Worm (Caenorhabditis elegans) whole organism, L2 larva: ENCODE results near the gene F11C7.6.

Source experiments
- C34F6.9 ChIP-seq: fragments of 150-350 bp; optimal IDR thresholded peaks from 2 replicates; lab custom pipeline; 2014; ENCODE audit warnings: missing biosample characterization, missing genetic modification characterization
- F13H6.1 ChIP-seq: sonication (generic microtip); optimal IDR thresholded peaks from 2 replicates; lab custom pipeline; 2016; ENCODE audit warnings: missing genetic modification characterization, missing compliant biosample characterization
- ama-1 ChIP-seq: fragments of 150-350 bp; optimal IDR thresholded peaks from 2 replicates; lab custom pipeline; 2018; ENCODE audit warnings: inconsistent platforms
- blmp-1 ChIP-seq: sonication (generic microtip); optimal IDR thresholded peaks from 2 replicates; lab custom pipeline; 2017; ENCODE audit warnings: missing genetic modification characterization, mild to moderate bottlenecking, missing compliant biosample characterization, antibody characterized with exemption, moderate library complexity; ENCODE audit not compliant: insufficient read depth
- ceh-16 ChIP-seq: fragments of 150-350 bp; optimal IDR thresholded peaks from 2 replicates; lab custom pipeline; 2014; ENCODE audit warnings: missing biosample characterization, missing genetic modification characterization
- ceh-82 ChIP-seq: fragments of 150-350 bp; optimal IDR thresholded peaks from 2 replicates; lab custom pipeline; 2014; ENCODE audit warnings: missing biosample characterization, missing genetic modification characterization
- crh-2 ChIP-seq: sonication (generic microtip); optimal IDR thresholded peaks from 2 replicates; lab custom pipeline; 2017; ENCODE audit warnings: missing biosample characterization, missing genetic modification characterization
- dmd-4 ChIP-seq: sonication (generic microtip); optimal IDR thresholded peaks from 2 replicates; lab custom pipeline; 2017; ENCODE audit warnings: missing biosample characterization, missing genetic modification characterization
- elt-1 ChIP-seq: fragments of 150-350 bp; optimal IDR thresholded peaks from 2 replicates; lab custom pipeline; 2014; ENCODE audit warnings: missing biosample characterization, missing genetic modification characterization
- elt-3 ChIP-seq: sonication (generic microtip); optimal IDR thresholded peaks from 2 replicates; lab custom pipeline; 2017; ENCODE audit warnings: missing biosample characterization, missing genetic modification characterization
- fos-1 ChIP-seq: fragments of 150-350 bp; optimal IDR thresholded peaks from 2 replicates; lab custom pipeline; 2014; ENCODE audit warnings: missing biosample characterization, missing genetic modification characterization
- gmeb-1 ChIP-seq: fragments of 150-350 bp; optimal IDR thresholded peaks from 2 replicates; lab custom pipeline; 2014; ENCODE audit warnings: missing biosample characterization, missing genetic modification characterization
- lin-11 ChIP-seq: fragments of 150-350 bp; sonication (generic microtip); optimal IDR thresholded peaks from 2 replicates; lab custom pipeline; 2014; ENCODE audit warnings: missing biosample characterization, missing genetic modification characterization, inconsistent platforms, mixed read lengths
- lin-13 ChIP-seq: fragments of 150-350 bp; optimal IDR thresholded peaks from 2 replicates; lab custom pipeline; 2014; ENCODE audit warnings: missing biosample characterization, missing genetic modification reagents, missing genetic modification characterization
- lin-39 ChIP-seq: fragments of 150-350 bp; optimal IDR thresholded peaks from 2 replicates; lab custom pipeline; 2014; ENCODE audit warnings: missing biosample characterization, missing genetic modification reagents, missing genetic modification characterization
- lsy-2 ChIP-seq, 2 experiments: fragments of 150-350 bp in 1 of 2; sonication (generic microtip) in 1 of 2; optimal IDR thresholded peaks; 2 replicates each; lab custom pipeline; 2014 to 2017; ENCODE audit warnings: missing biosample characterization in 2 of 2, missing genetic modification characterization in 2 of 2
- mab-5 ChIP-seq: fragments of 150-350 bp; optimal IDR thresholded peaks from 2 replicates; lab custom pipeline; 2014; ENCODE audit warnings: missing biosample characterization, missing genetic modification characterization
- mbf-1 ChIP-seq: sonication (generic microtip); optimal IDR thresholded peaks from 2 replicates; lab custom pipeline; 2017; ENCODE audit warnings: missing biosample characterization, missing genetic modification characterization
- mdl-1 ChIP-seq, 2 experiments: fragments of 150-350 bp in 1 of 2; sonication (generic microtip) in 1 of 2; optimal IDR thresholded peaks; 2 replicates each; lab custom pipeline; 2017; ENCODE audit warnings: missing biosample characterization in 2 of 2, missing genetic modification characterization in 2 of 2
- nhr-10 ChIP-seq: sonication (generic microtip); optimal IDR thresholded peaks from 2 replicates; lab custom pipeline; 2017; ENCODE audit warnings: missing biosample characterization, missing genetic modification characterization
- nhr-11 ChIP-seq: fragments of 150-350 bp; optimal IDR thresholded peaks from 2 replicates; lab custom pipeline; 2014; ENCODE audit warnings: missing biosample characterization, missing genetic modification characterization
- nhr-129 ChIP-seq: fragments of 150-350 bp; optimal IDR thresholded peaks from 2 replicates; lab custom pipeline; 2014; ENCODE audit warnings: missing biosample characterization, missing genetic modification characterization
- nhr-21 ChIP-seq: fragments of 150-350 bp; optimal IDR thresholded peaks from 2 replicates; lab custom pipeline; 2014; ENCODE audit warnings: missing biosample characterization, missing genetic modification characterization
- nhr-23 ChIP-seq: fragments of 150-350 bp; optimal IDR thresholded peaks from 2 replicates; lab custom pipeline; 2014; ENCODE audit warnings: missing biosample characterization, missing genetic modification reagents, missing genetic modification characterization
- nhr-25 ChIP-seq: fragments of 150-350 bp; sonication (generic microtip); optimal IDR thresholded peaks from 3 replicates; lab custom pipeline; 2014; ENCODE audit warnings: missing biosample characterization, missing genetic modification characterization
- nhr-6 ChIP-seq: fragments of 150-350 bp; optimal IDR thresholded peaks from 2 replicates; lab custom pipeline; 2014; ENCODE audit warnings: missing biosample characterization, missing genetic modification characterization
- nhr-77 ChIP-seq: fragments of 150-350 bp; optimal IDR thresholded peaks from 2 replicates; lab custom pipeline; 2014; ENCODE audit warnings: missing biosample characterization, missing genetic modification characterization
- sem-4 ChIP-seq: fragments of 150-350 bp; optimal IDR thresholded peaks from 2 replicates; lab custom pipeline; 2014; ENCODE audit warnings: missing biosample characterization, missing genetic modification reagents, missing genetic modification characterization
- sma-3 ChIP-seq: sonication (generic microtip); optimal IDR thresholded peaks from 2 replicates; lab custom pipeline; 2016; ENCODE audit warnings: missing genetic modification reagents, missing genetic modification characterization, missing compliant biosample characterization
- sma-9 ChIP-seq, 2 experiments: fragments of 150-350 bp in 1 of 2; sonication (generic microtip) in 1 of 2; optimal IDR thresholded peaks; 2 replicates each; lab custom pipeline; 2014 to 2016; ENCODE audit warnings: missing genetic modification characterization in 2 of 2, mild to moderate bottlenecking in 1 of 2, missing biosample characterization in 1 of 2, missing compliant biosample characterization in 1 of 2, missing genetic modification reagents in 1 of 2, moderate library complexity in 1 of 2
- snpc-4 ChIP-seq: fragments of 150-350 bp; optimal IDR thresholded peaks from 2 replicates; lab custom pipeline; 2014; ENCODE audit warnings: missing biosample characterization, missing genetic modification characterization
- unc-39 ChIP-seq: fragments of 150-350 bp; optimal IDR thresholded peaks from 2 replicates; lab custom pipeline; 2014; ENCODE audit warnings: missing biosample characterization, missing genetic modification characterization
- unc-55 ChIP-seq: fragments of 150-350 bp; sonication (generic microtip); optimal IDR thresholded peaks from 3 replicates; lab custom pipeline; 2014; ENCODE audit warnings: missing biosample characterization, missing genetic modification reagents, missing genetic modification characterization
- ztf-4 ChIP-seq: fragments of 150-350 bp; optimal IDR thresholded peaks from 2 replicates; lab custom pipeline; 2014; ENCODE audit warnings: missing biosample characterization, missing genetic modification characterization

F11C7.6 gene

DNA sequence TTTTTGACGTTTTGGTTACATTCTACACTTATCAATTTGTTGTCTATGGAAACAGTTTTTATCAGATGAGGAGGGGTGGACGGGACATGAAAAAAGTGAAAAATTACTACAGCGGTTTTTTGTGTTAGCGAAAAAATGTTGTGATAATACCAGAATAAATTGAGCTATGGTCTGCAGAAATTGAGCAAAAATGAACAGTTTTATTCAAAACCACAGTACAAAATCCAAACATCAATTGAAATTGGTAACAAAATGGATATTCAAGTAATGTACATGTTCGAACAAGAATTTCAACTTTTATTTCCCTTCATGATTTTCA is 23.2 kb downstream of the F11C7.6 start:
- TF ChIP-seq lin-39 (no peak), nhr-11 (tag; lab: Kevin White, UChicago) (no peak), crh-2 (no peak), mab-5 (tag; lab: Kevin White, UChicago) (no peak), nhr-21 (tag; lab: Kevin White, UChicago) (no peak), gmeb-1 (no peak)

DNA sequence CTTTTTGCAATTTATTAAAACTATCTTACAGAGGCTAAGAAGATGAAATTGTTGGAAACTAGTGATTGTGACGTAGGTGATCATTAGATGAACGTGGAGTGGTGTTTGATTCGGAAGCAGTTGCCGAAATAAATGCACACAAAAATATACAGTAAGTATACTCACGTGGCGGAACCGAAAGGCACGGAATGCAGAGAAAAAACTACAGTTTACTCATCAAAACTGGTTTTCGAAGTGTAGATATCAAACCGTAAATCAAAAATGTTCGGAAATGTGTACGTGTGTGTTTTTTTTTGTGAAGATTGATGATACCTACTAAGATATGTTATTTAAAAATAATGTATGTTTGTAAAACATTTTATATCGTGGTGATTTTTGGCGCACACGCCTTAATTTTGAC is 25.3 kb downstream of the F11C7.6 start:
- peak; percentile 10 for TF ChIP-seq sma-3
- no peak for TF ChIP-seq unc-55 (GFP tag; lab: Kevin White, UChicago)

DNA sequence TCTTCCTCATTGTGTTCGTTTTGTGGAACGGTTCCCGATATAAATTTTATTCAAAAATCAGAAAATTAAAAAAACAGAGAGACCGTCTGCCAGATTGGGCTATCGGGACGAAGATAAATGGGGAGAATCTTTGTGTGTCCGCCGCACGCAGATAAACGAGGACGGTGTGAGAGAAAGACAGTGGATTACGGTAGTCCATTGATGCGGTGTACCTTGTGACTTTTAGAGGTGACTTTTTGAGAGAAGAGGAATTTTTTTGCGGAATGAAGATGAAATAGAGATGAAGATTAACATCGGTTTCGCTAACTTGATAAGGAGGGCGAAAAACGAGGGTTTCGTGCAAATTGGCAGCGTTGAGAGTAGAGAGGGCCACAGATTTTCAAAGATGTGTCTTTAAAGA is 26.4 kb downstream of the F11C7.6 start:
- TF ChIP-seq nhr-77 = no peak
- peak; percentile 54 for TF ChIP-seq nhr-21 (tag; lab: Kevin White, UChicago)
- TF ChIP-seq nhr-23 (tag; lab: Kevin White, UChicago) = no peak
- TF ChIP-seq sma-9 (GFP tag; optimal IDR thresholded peaks at IDR 0.05; lab: Kevin White, UChicago) = peak; percentile 77
- no peak for TF ChIP-seq sma-9 (tag; optimal IDR thresholded peaks at IDR 0.05; lab: Kevin White, UChicago)
- TF ChIP-seq nhr-25 (tag; lab: Kevin White, UChicago) = peak; percentile 47
- TF ChIP-seq sma-3 = peak; percentile 66
- TF ChIP-seq blmp-1 (tag; lab: Kevin White, UChicago) = peak; percentile 12
- TF ChIP-seq nhr-129 (tag; lab: Kevin White, UChicago) = peak; percentile 30
- peak in 1 of 2 experiments; percentile 85 for TF ChIP-seq lsy-2 (tag; optimal IDR thresholded peaks at IDR 0.05; lab: Kevin White, UChicago)
- TF ChIP-seq gmeb-1 = peak; percentile 19
- peak; percentile 7 for TF ChIP-seq fos-1 (tag; lab: Kevin White, UChicago)
- TF ChIP-seq ztf-4 (tag; lab: Kevin White, UChicago) = no peak
- peak; percentile 41 for TF ChIP-seq nhr-6 (tag; lab: Kevin White, UChicago)
- TF ChIP-seq elt-1 (tag; lab: Kevin White, UChicago) = peak; percentile 80
- TF ChIP-seq elt-3 (tag; lab: Kevin White, UChicago) = no peak
- TF ChIP-seq ceh-82 (tag; lab: Kevin White, UChicago) = no peak
- peak; percentile 5 for TF ChIP-seq crh-2
- no peak for TF ChIP-seq ama-1 (lab: Kevin White, UChicago)
- TF ChIP-seq ceh-16 = peak; percentile 78
- no peak for TF ChIP-seq dmd-4
- peak; percentile 18 for TF ChIP-seq sem-4 (tag; lab: Kevin White, UChicago)

ce11 chrX:17428803-17429202 is 27.4 kb downstream of the F11C7.6 start, which contains the start of gene pbo-6:
Gene pbo-6, plus strand, starts transcription at chrX:17429042.
- TF ChIP-seq mdl-1 (tag; optimal IDR thresholded peaks at IDR 0.05; lab: Kevin White, UChicago) (no peak), sma-9 (GFP tag; optimal IDR thresholded peaks at IDR 0.05; lab: Kevin White, UChicago) (no peak), sma-9 (tag; optimal IDR thresholded peaks at IDR 0.05; lab: Kevin White, UChicago) (no peak), gmeb-1 (no peak), nhr-10 (tag; lab: Kevin White, UChicago) (no peak), ceh-16 (no peak), lin-13 (GFP tag; lab: Kevin White, UChicago) (no peak), blmp-1 (tag; lab: Kevin White, UChicago) (no peak), unc-39 (tag; lab: Kevin White, UChicago) (no peak), mbf-1 (tag; lab: Kevin White, UChicago) (no peak), nhr-77 (no peak), lin-39 (no peak)

DNA sequence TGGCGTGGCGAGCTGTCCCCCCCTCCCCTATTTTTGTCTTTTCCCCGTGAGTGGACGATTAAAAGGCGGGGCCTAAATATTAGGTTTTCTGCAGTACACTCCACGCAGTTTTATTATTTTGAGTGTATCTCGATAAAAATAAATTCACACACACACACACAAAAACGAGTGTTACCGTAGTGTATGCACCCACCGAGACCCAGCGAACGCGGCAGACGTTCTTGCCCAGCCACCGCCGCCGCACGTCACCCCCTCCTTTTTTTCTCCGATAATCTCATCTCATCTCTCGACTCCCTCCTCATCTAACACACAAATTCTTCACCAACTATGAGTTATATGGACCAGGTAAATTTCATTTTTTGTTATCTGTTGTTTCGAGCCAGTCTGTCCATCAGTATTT is 32.9 kb downstream of the F11C7.6 start, which contains the start of gene fubl-3:
Gene fubl-3 (plus strand): TSS at position 212 of the 400 bp plus-strand sequence.
- TF ChIP-seq elt-1 (tag; lab: Kevin White, UChicago) (no peak), C34F6.9 (tag; lab: Kevin White, UChicago) (peak; percentile 32), nhr-77 (no peak), lsy-2 (tag; optimal IDR thresholded peaks at IDR 0.05; lab: Kevin White, UChicago) (peak; percentile 53 to 94), snpc-4 (tag; lab: Kevin White, UChicago) (peak; percentile 63), elt-3 (tag; lab: Kevin White, UChicago) (no peak), unc-55 (GFP tag; lab: Kevin White, UChicago) (peak; percentile 61), sma-3 (peak; percentile 16), nhr-129 (tag; lab: Kevin White, UChicago) (peak; percentile 46), fos-1 (tag; lab: Kevin White, UChicago) (peak; percentile 25), blmp-1 (tag; lab: Kevin White, UChicago) (no peak), ceh-16 (peak; percentile 60), lin-11 (tag; lab: Kevin White, UChicago) (peak; percentile 16), F13H6.1 (peak; percentile 38)
